Fruit fly (Drosophila melanogaster): Measurements from ENCODE around the gene CG6204.

The CG6204 gene

DNA sequence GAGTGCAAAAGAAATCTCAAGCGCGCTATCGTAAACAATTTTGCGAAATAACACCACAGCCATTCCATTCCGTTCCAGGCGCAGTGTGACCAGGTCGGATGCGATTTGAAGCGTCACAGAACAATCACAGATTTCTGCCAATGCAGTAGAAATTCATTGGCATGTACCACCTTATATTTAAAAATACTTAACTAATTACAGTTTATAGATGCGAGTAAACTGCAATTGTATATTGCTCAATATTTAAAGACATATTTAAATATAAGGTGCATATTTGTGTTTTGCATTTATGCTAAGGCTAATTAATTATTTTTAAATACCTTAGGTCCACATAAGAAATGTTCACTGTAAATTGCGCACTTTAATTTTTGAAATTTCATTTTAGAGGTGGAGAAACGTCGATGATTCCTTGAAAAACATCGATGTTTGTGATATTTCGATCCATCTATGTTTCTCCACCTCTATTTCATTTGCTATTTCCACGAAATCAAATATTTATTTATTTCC, at the start of gene CG6204, which contains the start of gene SMC6 (continued):
- TF ChIP-seq bbx (GFP tag; IDR thresholded peaks at IDR 0.05; ENCODE audit: partially characterized antibody) (peak; percentile 44), CG5180 (GFP tag; optimal IDR thresholded peaks at IDR 0.05) (no peak), crp (GFP tag; optimal IDR thresholded peaks at IDR 0.05) (peak in 1 of 2 experiments; percentile 60), Vsx1 (GFP tag; optimal IDR thresholded peaks at IDR 0.05) (peak; percentile 89), NC2α (GFP tag; optimal IDR thresholded peaks at IDR 0.05) (peak; percentile 63), CG13296 (GFP tag; optimal IDR thresholded peaks at IDR 0.05) (peak; percentile 91), br (optimal IDR thresholded peaks at IDR 0.05) (no peak), CG15073 (GFP tag; optimal IDR thresholded peaks at IDR 0.05) (peak; percentile 62), vnd (GFP tag; IDR thresholded peaks at IDR 0.05; ENCODE audit: partially characterized antibody) (no peak), Dek (tag; optimal IDR thresholded peaks at IDR 0.05) (peak; percentile 94), CG7357 (GFP tag; IDR thresholded peaks at IDR 0.05) (peak; percentile 90), CG15696 (tag; optimal IDR thresholded peaks at IDR 0.05) (peak; percentile 95), CG2120 (GFP tag; optimal IDR thresholded peaks at IDR 0.05) (peak; percentile 96), lov (optimal IDR thresholded peaks at IDR 0.05) (no peak), lov (GFP tag; IDR thresholded peaks at IDR 0.05) (peak; percentile 89), CG31388 (GFP tag; optimal IDR thresholded peaks at IDR 0.05) (peak; percentile 86), Hand (GFP tag; optimal IDR thresholded peaks at IDR 0.05) (peak; percentile 80), CG9609 (GFP tag; optimal IDR thresholded peaks at IDR 0.05) (peak; percentile 80), D (optimal IDR thresholded peaks at IDR 0.05) (no peak), D (GFP tag; optimal IDR thresholded peaks at IDR 0.05) (peak; percentile 80), PHDP (tag; optimal IDR thresholded peaks at IDR 0.05) (peak; percentile 96), psq (GFP tag; optimal IDR thresholded peaks at IDR 0.05) (peak; percentile 59), CG8478 (optimal IDR thresholded peaks at IDR 0.05) (no peak), usp (GFP tag; optimal IDR thresholded peaks at IDR 0.05) (no peak), CG17359 (tag; optimal IDR thresholded peaks at IDR 0.05) (peak; percentile 95), gsb-n (tag; optimal IDR thresholded peaks at IDR 0.05) (peak; percentile 93), fu2 (GFP tag; optimal IDR thresholded peaks at IDR 0.05) (peak; percentile 72), wek (GFP tag; optimal IDR thresholded peaks at IDR 0.05) (peak; percentile 70), az2 (GFP tag; optimal IDR thresholded peaks at IDR 0.05) (peak; percentile 90), Dip2 (GFP tag; IDR thresholded peaks at IDR 0.05) (peak; percentile 57), kni (GFP tag; optimal IDR thresholded peaks at IDR 0.05) (no peak), org-1 (GFP tag; optimal IDR thresholded peaks at IDR 0.05) (peak; percentile 88), sens-2 (GFP tag; IDR thresholded peaks at IDR 0.05) (peak; percentile 85), CG7372 (GFP tag; IDR thresholded peaks at IDR 0.05) (peak; percentile 92), Ptx1 (GFP tag; IDR thresholded peaks at IDR 0.05) (peak; percentile 97), CG11085 (GFP tag; IDR thresholded peaks at IDR 0.05) (peak; percentile 86), CG9797 (GFP tag; optimal IDR thresholded peaks at IDR 0.05) (peak; percentile 64), Blimp-1 (GFP tag; optimal IDR thresholded peaks at IDR 0.05) (peak; percentile 90), CG13123 (GFP tag; optimal IDR thresholded peaks at IDR 0.05) (peak; percentile 71), luna (GFP tag; optimal IDR thresholded peaks at IDR 0.05) (peak; percentile 53), kay (GFP tag; optimal IDR thresholded peaks at IDR 0.05) (peak; percentile 85), chn (GFP tag; optimal IDR thresholded peaks at IDR 0.05) (peak; percentile 76), corto (GFP tag; optimal IDR thresholded peaks at IDR 0.05) (peak; percentile 56), dpn (GFP tag; optimal IDR thresholded peaks at IDR 0.05) (peak; percentile 89 to 94), da (GFP tag; optimal IDR thresholded peaks at IDR 0.05) (peak; percentile 59), CG10543 (GFP tag; optimal IDR thresholded peaks at IDR 0.05) (peak; percentile 91), CG4820 (GFP tag; optimal IDR thresholded peaks at IDR 0.05) (peak; percentile 92), CG6813 (GFP tag; optimal IDR thresholded peaks at IDR 0.05) (peak; percentile 81), bab2 (GFP tag; optimal IDR thresholded peaks at IDR 0.05) (peak; percentile 83), ham (GFP tag; IDR thresholded peaks at IDR 0.05) (peak; percentile 85), CG9215 (GFP tag; IDR thresholded peaks at IDR 0.05) (peak; percentile 95), Hr39 (optimal IDR thresholded peaks at IDR 0.05) (no peak)
